Worm (Caenorhabditis elegans): ENCODE results near the gene Y57G11C.499.
A peak's percentile ranks its signal among the peaks of the same experiment; 100 is the strongest.

Gene Y57G11C.499

ce11 chrIV:14754912-14755311, at the start of gene Y57G11C.499:
Gene Y57G11C.499 (minus strand): TSS chrIV:14754934.
- TF ChIP-seq ztf-29 (GFP tag; IDR thresholded peaks at IDR 0.05) (no peak), cog-1 (tag; optimal IDR thresholded peaks at IDR 0.05) (no peak), tab-1 (GFP tag; IDR thresholded peaks at IDR 0.05) (no peak), klf-2 (GFP tag; conservative IDR thresholded peaks at IDR 0.05) (no peak), med-1 (GFP tag; optimal IDR thresholded peaks at IDR 0.05; ENCODE audit: insufficient read depth) (no peak), ztf-23 (GFP tag; IDR thresholded peaks at IDR 0.05) (no peak), T22C8.4 (GFP tag; IDR thresholded peaks at IDR 0.05) (no peak), ref-1 (GFP tag; conservative IDR thresholded peaks at IDR 0.05) (no peak), flt-1 (GFP tag; IDR thresholded peaks at IDR 0.05) (no peak)

ce11 chrIV:14802316-14802715, 47.6 kb upstream of the Y57G11C.499 start, which contains the start of gene Y57G11C.1142:
Gene Y57G11C.1142 (plus strand): TSS chrIV:14802616.
- TF ChIP-seq ztf-23 (GFP tag; IDR thresholded peaks at IDR 0.05), result no peak

- no peak for TF ChIP-seq med-1 (GFP tag; optimal IDR thresholded peaks at IDR 0.05; ENCODE audit: insufficient read depth)
- no peak for TF ChIP-seq klf-2 (GFP tag; conservative IDR thresholded peaks at IDR 0.05)
- TF ChIP-seq ref-1 (GFP tag; conservative IDR thresholded peaks at IDR 0.05), result no peak
- no peak for TF ChIP-seq T22C8.4 (GFP tag; IDR thresholded peaks at IDR 0.05)
- TF ChIP-seq tab-1 (GFP tag; IDR thresholded peaks at IDR 0.05), result no peak
- TF ChIP-seq ztf-23 (GFP tag; IDR thresholded peaks at IDR 0.05), result no peak
- no peak for TF ChIP-seq cog-1 (tag; optimal IDR thresholded peaks at IDR 0.05)
- TF ChIP-seq flt-1 (GFP tag; IDR thresholded peaks at IDR 0.05), result no peak
- TF ChIP-seq ztf-29 (GFP tag; IDR thresholded peaks at IDR 0.05), result no peak
These were observed 46.2 kb upstream of the Y57G11C.499 start for ce11 chrIV:14800931-14801330.

- TF ChIP-seq T22C8.4 (GFP tag; IDR thresholded peaks at IDR 0.05), result no peak
These were observed 44.5 kb upstream of the Y57G11C.499 start, which contains the start of gene Y57G11C.14 for ce11 chrIV:14799186-14799585. Gene Y57G11C.14 (plus strand): TSS chrIV:14799311.

- TF ChIP-seq ztf-29 (GFP tag; IDR thresholded peaks at IDR 0.05), result no peak
- no peak for TF ChIP-seq med-1 (GFP tag; optimal IDR thresholded peaks at IDR 0.05; ENCODE audit: insufficient read depth)
- no peak for TF ChIP-seq flt-1 (GFP tag; IDR thresholded peaks at IDR 0.05)
- no peak for TF ChIP-seq T22C8.4 (GFP tag; IDR thresholded peaks at IDR 0.05)
- TF ChIP-seq klf-2 (GFP tag; conservative IDR thresholded peaks at IDR 0.05), result no peak
- no peak for TF ChIP-seq ztf-23 (GFP tag; IDR thresholded peaks at IDR 0.05)
- TF ChIP-seq cog-1 (tag; optimal IDR thresholded peaks at IDR 0.05), result no peak
- TF ChIP-seq ref-1 (GFP tag; conservative IDR thresholded peaks at IDR 0.05), result no peak
- TF ChIP-seq tab-1 (GFP tag; IDR thresholded peaks at IDR 0.05), result no peak
These were observed 43.1 kb upstream of the Y57G11C.499 start, which contains the start of gene arl-8 for ce11 chrIV:14797849-14798248. Gene arl-8 (plus strand): TSS chrIV:14798149.

ce11 chrIV:14797354-14797753, 42.6 kb upstream of the Y57G11C.499 start, which contains the start of the genes Y57G11C.1147 and nuo-3:
Gene Y57G11C.1147 (minus strand): TSS chrIV:14797514.
Gene nuo-3 (minus strand): TSS chrIV:14797544.
- TF ChIP-seq med-1 (GFP tag; optimal IDR thresholded peaks at IDR 0.05; ENCODE audit: insufficient read depth) (no peak), T22C8.4 (GFP tag; IDR thresholded peaks at IDR 0.05) (no peak), flt-1 (GFP tag; IDR thresholded peaks at IDR 0.05) (no peak), ref-1 (GFP tag; conservative IDR thresholded peaks at IDR 0.05) (no peak), klf-2 (GFP tag; conservative IDR thresholded peaks at IDR 0.05) (no peak), ztf-29 (GFP tag; IDR thresholded peaks at IDR 0.05) (no peak), ztf-23 (GFP tag; IDR thresholded peaks at IDR 0.05) (no peak), cog-1 (tag; optimal IDR thresholded peaks at IDR 0.05) (no peak), tab-1 (GFP tag; IDR thresholded peaks at IDR 0.05) (no peak)

ce11 chrIV:14795918-14796488, 41.3 kb upstream of the Y57G11C.499 start, which contains the start of gene coq-3:
Gene coq-3 (minus strand): TSS chrIV:14796324.
- TF ChIP-seq ref-1 (GFP tag; conservative IDR thresholded peaks at IDR 0.05) (no peak), med-1 (GFP tag; optimal IDR thresholded peaks at IDR 0.05; ENCODE audit: insufficient read depth) (no peak), ztf-29 (GFP tag; IDR thresholded peaks at IDR 0.05) (no peak), T22C8.4 (GFP tag; IDR thresholded peaks at IDR 0.05) (no peak), flt-1 (GFP tag; IDR thresholded peaks at IDR 0.05) (no peak), klf-2 (GFP tag; conservative IDR thresholded peaks at IDR 0.05) (no peak), ztf-23 (GFP tag; IDR thresholded peaks at IDR 0.05) (no peak), tab-1 (GFP tag; IDR thresholded peaks at IDR 0.05) (no peak), cog-1 (tag; optimal IDR thresholded peaks at IDR 0.05) (no peak)

ce11 chrIV:14793900-14794624, 39.3 kb upstream of the Y57G11C.499 start:
- TF ChIP-seq T22C8.4 (GFP tag; IDR thresholded peaks at IDR 0.05), result peak; percentile 86
- no peak for TF ChIP-seq klf-2 (GFP tag; conservative IDR thresholded peaks at IDR 0.05)
- peak; percentile 78; the same call in 1 of the 2 replicates for TF ChIP-seq ztf-29 (GFP tag; IDR thresholded peaks at IDR 0.05)
- TF ChIP-seq cog-1 (tag; optimal IDR thresholded peaks at IDR 0.05), result peak; percentile 54

- TF ChIP-seq T22C8.4 (GFP tag; IDR thresholded peaks at IDR 0.05) (no peak), klf-2 (GFP tag; conservative IDR thresholded peaks at IDR 0.05) (no peak), ztf-23 (GFP tag; IDR thresholded peaks at IDR 0.05) (no peak), ztf-29 (GFP tag; IDR thresholded peaks at IDR 0.05) (no peak), med-1 (GFP tag; optimal IDR thresholded peaks at IDR 0.05; ENCODE audit: insufficient read depth) (no peak), flt-1 (GFP tag; IDR thresholded peaks at IDR 0.05) (no peak), tab-1 (GFP tag; IDR thresholded peaks at IDR 0.05) (no peak), cog-1 (tag; optimal IDR thresholded peaks at IDR 0.05) (no peak), ref-1 (GFP tag; conservative IDR thresholded peaks at IDR 0.05) (no peak)
These were observed 38.0 kb upstream of the Y57G11C.499 start, which contains the start of gene gdi-1 for ce11 chrIV:14792602-14793232. Gene gdi-1 (minus strand): TSS chrIV:14792887.
